Worm (Caenorhabditis elegans) whole organism, L4 larva: ENCODE measurements around the gene mig-10.

Source experiments
- D1046.2 ChIP-seq: fragments of 200-800 bp; sonication (Bioruptor generic); IDR thresholded peaks from 2 replicates; pipeline ENCODE4 v1.3.6; 2022; ENCODE audit warnings: missing genetic modification characterization, missing compliant biosample characterization
- F44E2.7 ChIP-seq: fragments of 200-800 bp; sonication (Bioruptor generic); IDR thresholded peaks from 2 replicates; pipeline ENCODE4 v2.1.2; 2022; ENCODE audit warnings: missing genetic modification characterization, missing compliant biosample characterization
- F49E8.2 ChIP-seq: sonication (generic microtip); optimal IDR thresholded peaks from 2 replicates; lab custom pipeline; 2016; ENCODE audit warnings: missing compliant biosample characterization, mild to moderate bottlenecking, missing genetic modification characterization, borderline replicate concordance
- R02D3.7 ChIP-seq: fragments of 150-350 bp; sonication (generic microtip); optimal IDR thresholded peaks from 3 replicates; lab custom pipeline; 2014; ENCODE audit warnings: missing biosample characterization, missing genetic modification characterization
- T26A8.4 ChIP-seq: fragments of 200-800 bp; sonication (Bioruptor generic); IDR thresholded peaks from 2 replicates; pipeline ENCODE4 v1.3.6; 2022; ENCODE audit warnings: missing genetic modification characterization, missing compliant biosample characterization
- Y5F2A.4 ChIP-seq: fragments of 200-800 bp; sonication (Bioruptor generic); optimal IDR thresholded peaks from 2 replicates; lab custom pipeline; 2018; ENCODE audit warnings: mild to moderate bottlenecking, missing genetic modification characterization, missing compliant biosample characterization
- Y75B8A.6 ChIP-seq: fragments of 200-800 bp; sonication (Bioruptor generic); IDR thresholded peaks from 2 replicates; pipeline ENCODE4 v1.3.6; 2022; ENCODE audit warnings: missing genetic modification reagents, missing genetic modification characterization, missing compliant biosample characterization
- ZK337.2 ChIP-seq: fragments of 200-800 bp; sonication (Bioruptor generic); IDR thresholded peaks from 2 replicates; pipeline ENCODE4 v1.3.6; 2022; ENCODE audit warnings: missing genetic modification reagents, missing genetic modification characterization, missing compliant biosample characterization
- aha-1 ChIP-seq: fragments of 150-350 bp; peaks from one replicate; lab custom pipeline; 2014; ENCODE audit warnings: missing biosample characterization, missing genetic modification characterization
- aly-2 ChIP-seq: sonication (generic microtip); optimal IDR thresholded peaks from 2 replicates; lab custom pipeline; 2018; ENCODE audit warnings: missing biosample characterization, missing genetic modification characterization
- attf-4 ChIP-seq: sonication (generic microtip); optimal IDR thresholded peaks from 3 replicates; lab custom pipeline; 2017; ENCODE audit warnings: missing biosample characterization, missing genetic modification characterization
- ceh-28 ChIP-seq: fragments of 150-350 bp; optimal IDR thresholded peaks from 2 replicates; lab custom pipeline; 2014; ENCODE audit warnings: missing biosample characterization, missing genetic modification reagents, missing genetic modification characterization
- ceh-32 ChIP-seq: sonication (generic microtip); optimal IDR thresholded peaks from 2 replicates; lab custom pipeline; 2016; ENCODE audit warnings: mild to moderate bottlenecking, missing genetic modification characterization, missing compliant biosample characterization; ENCODE audit not compliant: poor library complexity
- ceh-62 ChIP-seq: sonication (generic microtip); optimal IDR thresholded peaks from 2 replicates; lab custom pipeline; 2017; ENCODE audit warnings: missing biosample characterization, missing genetic modification characterization
- ceh-82 ChIP-seq: sonication (generic microtip); optimal IDR thresholded peaks from 2 replicates; lab custom pipeline; 2017; ENCODE audit warnings: missing biosample characterization, missing genetic modification characterization
- cey-2 ChIP-seq: sonication (generic microtip); optimal IDR thresholded peaks from 3 replicates; lab custom pipeline; 2017; ENCODE audit warnings: missing genetic modification characterization, mild to moderate bottlenecking, missing compliant biosample characterization, antibody characterized with exemption, borderline replicate concordance; ENCODE audit not compliant: insufficient read depth
- dve-1 ChIP-seq: sonication (generic microtip); optimal IDR thresholded peaks from 2 replicates; lab custom pipeline; 2017; ENCODE audit warnings: antibody characterized with exemption, mild to moderate bottlenecking, missing genetic modification characterization, missing compliant biosample characterization; ENCODE audit not compliant: insufficient read depth
- egl-43 ChIP-seq: fragments of 200-800 bp; sonication (Bioruptor generic); IDR thresholded peaks from 2 replicates; pipeline ENCODE4 v1.3.6; 2022; ENCODE audit warnings: missing genetic modification reagents, missing genetic modification characterization, missing compliant biosample characterization
- fkh-10 ChIP-seq: fragments of 150-350 bp; optimal IDR thresholded peaks from 2 replicates; lab custom pipeline; 2014; ENCODE audit warnings: missing biosample characterization, missing genetic modification reagents, missing genetic modification characterization
- fos-1 ChIP-seq: fragments of 150-350 bp; optimal IDR thresholded peaks from 2 replicates; lab custom pipeline; 2014; ENCODE audit warnings: missing biosample characterization, missing genetic modification characterization
- gei-8 ChIP-seq: fragments of 200-800 bp; sonication (Bioruptor generic); optimal IDR thresholded peaks from 2 replicates; lab custom pipeline; 2018; ENCODE audit warnings: mild to moderate bottlenecking, missing genetic modification characterization, missing compliant biosample characterization
- hif-1 ChIP-seq, 2 experiments: sonication (generic microtip); optimal IDR thresholded peaks; 2 replicates each; lab custom pipeline; 2016 to 2017; ENCODE audit warnings: missing compliant biosample characterization in 2 of 2, missing genetic modification characterization in 2 of 2, missing genetic modification reagents in 2 of 2, missing genotype in 2 of 2, mild to moderate bottlenecking in 1 of 2
- hmg-1.1 ChIP-seq: fragments of 200-800 bp; sonication (Bioruptor generic); IDR thresholded peaks from 2 replicates; pipeline ENCODE4 v1.3.6; 2022; ENCODE audit warnings: missing genetic modification reagents, missing genetic modification characterization, missing compliant biosample characterization
- lin-13 ChIP-seq: fragments of 150-350 bp; optimal IDR thresholded peaks from 2 replicates; lab custom pipeline; 2014; ENCODE audit warnings: missing biosample characterization, missing genetic modification reagents, missing genetic modification characterization
- lir-3 ChIP-seq: sonication (generic microtip); optimal IDR thresholded peaks from 2 replicates; lab custom pipeline; 2016; ENCODE audit warnings: mild to moderate bottlenecking, missing genetic modification characterization, missing compliant biosample characterization
- madf-5 ChIP-seq, 2 experiments: fragments of 200-800 bp; sonication (Bioruptor generic); IDR thresholded peaks; 2 replicates each; pipeline ENCODE4 v1.3.6; 2022; ENCODE audit warnings: missing compliant biosample characterization in 2 of 2, missing genetic modification characterization in 2 of 2
- mep-1 ChIP-seq: fragments of 150-350 bp; sonication (generic microtip); optimal IDR thresholded peaks from 3 replicates; lab custom pipeline; 2014; ENCODE audit warnings: missing biosample characterization, missing genetic modification characterization
- mes-2 ChIP-seq: sonication (generic microtip); optimal IDR thresholded peaks from 2 replicates; lab custom pipeline; 2016; ENCODE audit warnings: missing genotype, mild to moderate bottlenecking, missing genetic modification characterization, missing compliant biosample characterization; ENCODE audit not compliant: poor library complexity, severe bottlenecking
- mxl-3 ChIP-seq: fragments of 200-800 bp; sonication (Bioruptor generic); optimal IDR thresholded peaks from 2 replicates; lab custom pipeline; 2018; ENCODE audit warnings: mild to moderate bottlenecking, missing genetic modification characterization, missing compliant biosample characterization
- nhr-102 ChIP-seq: sonication (generic microtip); optimal IDR thresholded peaks from 2 replicates; lab custom pipeline; 2016; ENCODE audit warnings: mild to moderate bottlenecking, missing genetic modification characterization, moderate library complexity, missing compliant biosample characterization
- nhr-111 ChIP-seq: fragments of 200-800 bp; sonication (Bioruptor generic); optimal IDR thresholded peaks from 2 replicates; lab custom pipeline; 2018; ENCODE audit warnings: mild to moderate bottlenecking, missing genetic modification characterization, missing compliant biosample characterization
- nhr-237 ChIP-seq: sonication (generic microtip); optimal IDR thresholded peaks from 2 replicates; lab custom pipeline; 2017; ENCODE audit warnings: missing biosample characterization, missing genetic modification characterization
- nhr-41 ChIP-seq: fragments of 200-800 bp; sonication (Bioruptor generic); IDR thresholded peaks from 2 replicates; pipeline ENCODE4 v1.3.6; 2022; ENCODE audit warnings: missing genetic modification reagents, missing genetic modification characterization, missing compliant biosample characterization
- php-3 ChIP-seq: fragments of 200-800 bp; sonication (Bioruptor generic); IDR thresholded peaks from 2 replicates; pipeline ENCODE4 v1.3.6; 2022; ENCODE audit warnings: missing genetic modification reagents, missing genetic modification characterization, missing compliant biosample characterization
- tag-97 ChIP-seq: fragments of 200-800 bp; sonication (Bioruptor generic); IDR thresholded peaks from 2 replicates; pipeline ENCODE4 v1.3.6; 2022; ENCODE audit warnings: missing genetic modification characterization, missing compliant biosample characterization
- unc-62 ChIP-seq, 3 experiments: fragments of 150-350 bp in 1 of 3; sonication (generic microtip); optimal IDR thresholded peaks in 2 of 3; peaks in 1 of 3; 1 replicate in 1 of 3; 2 replicates in 2 of 3; lab custom pipeline; 2014 to 2017; ENCODE audit warnings: missing biosample characterization in 3 of 3, missing genetic modification characterization in 3 of 3, missing genetic modification reagents in 3 of 3, missing genotype in 1 of 3

The mig-10 gene

ce11 chrIII:8279567-8279966 is 666 bp downstream of the mig-10 start:
- TF ChIP-seq nhr-111 (GFP tag; lab: Kevin White, UChicago): no peak
- no peak for TF ChIP-seq php-3 (GFP tag; lab: Robert Waterston, UW)
- TF ChIP-seq nhr-102 (tag; lab: Kevin White, UChicago): no peak
- no peak for TF ChIP-seq egl-43 (GFP tag; lab: Robert Waterston, UW)
- TF ChIP-seq cey-2: no peak

- no peak for TF ChIP-seq ceh-28 (tag; lab: Kevin White, UChicago)
- TF ChIP-seq egl-43 (GFP tag; lab: Robert Waterston, UW): no peak
- TF ChIP-seq D1046.2 (GFP tag; lab: Robert Waterston, UW): no peak
- TF ChIP-seq Y5F2A.4 (GFP tag; lab: Kevin White, UChicago): no peak
- TF ChIP-seq dve-1 (tag; lab: Kevin White, UChicago): no peak
- TF ChIP-seq attf-4 (tag; lab: Kevin White, UChicago): no peak
- no peak for TF ChIP-seq Y75B8A.6 (GFP tag; lab: Robert Waterston, UW)
- no peak for TF ChIP-seq F49E8.2 (tag; lab: Kevin White, UChicago)
- TF ChIP-seq fos-1 (tag; lab: Kevin White, UChicago): no peak
- TF ChIP-seq mep-1: no peak
- TF ChIP-seq unc-62 (GFP tag; optimal IDR thresholded peaks at IDR 0.05 in 1 of 2; lab: Kevin White, UChicago): peak in 1 of 2 experiments; percentile 94
- no peak for TF ChIP-seq unc-62 (tag; optimal IDR thresholded peaks at IDR 0.05; lab: Kevin White, UChicago)
- TF ChIP-seq R02D3.7: no peak
- TF ChIP-seq lin-13 (GFP tag; lab: Kevin White, UChicago): no peak
- TF ChIP-seq F44E2.7 (GFP tag; lab: Robert Waterston, UW): no peak
- no peak for TF ChIP-seq nhr-237
- TF ChIP-seq ZK337.2 (GFP tag; lab: Robert Waterston, UW): no peak
- peak; percentile 99 for TF ChIP-seq aha-1 (tag; lab: Kevin White, UChicago)
These were observed 1.5 kb downstream of the mig-10 start for ce11 chrIII:8280352-8280751.

ce11 chrIII:8281310-8281709 is 2.4 kb downstream of the mig-10 start:
- no peak for TF ChIP-seq hmg-1.1 (GFP tag; lab: Robert Waterston, UW)
- peak in 1 of 2 experiments; percentile 92 for TF ChIP-seq unc-62 (GFP tag; optimal IDR thresholded peaks at IDR 0.05 in 1 of 2; lab: Kevin White, UChicago)
- TF ChIP-seq unc-62 (tag; optimal IDR thresholded peaks at IDR 0.05; lab: Kevin White, UChicago): no peak
- TF ChIP-seq madf-5 (GFP tag; IDR thresholded peaks at IDR 0.05; lab: Robert Waterston, UW): no peak
- TF ChIP-seq ceh-28 (tag; lab: Kevin White, UChicago): no peak
- no peak for TF ChIP-seq ceh-62 (tag; lab: Kevin White, UChicago)
- TF ChIP-seq ceh-32 (tag; lab: Kevin White, UChicago): no peak
- TF ChIP-seq php-3 (GFP tag; lab: Robert Waterston, UW): no peak

ce11 chrIII:8283525-8283924 is 4.6 kb downstream of the mig-10 start:
- no peak for TF ChIP-seq ceh-82
- no peak for TF ChIP-seq lir-3
- no peak for TF ChIP-seq tag-97 (GFP tag; lab: Robert Waterston, UW)
- no peak for TF ChIP-seq mes-2 (tag; lab: Kevin White, UChicago)
- TF ChIP-seq gei-8: no peak
- TF ChIP-seq, all 104 proteins: peak for 0

ce11 chrIII:8286003-8286402 is 7.1 kb downstream of the mig-10 start:
- TF ChIP-seq nhr-41 (GFP tag; lab: Robert Waterston, UW) (no peak), egl-43 (GFP tag; lab: Robert Waterston, UW) (no peak), T26A8.4 (no peak), hif-1 (tag; optimal IDR thresholded peaks at IDR 0.05; lab: Kevin White, UChicago) (no peak), aly-2 (no peak), mxl-3 (GFP tag; lab: Kevin White, UChicago) (no peak), fkh-10 (peak; percentile 54)
